Fruit fly (Drosophila melanogaster) S2 (cell line): ENCODE results near the gene CG15439.

Experiments used
- CG8478 ChIP-seq: fragments of >200 bp; optimal IDR thresholded peaks from 2 replicates; lab custom pipeline; 2018
- CTCF ChIP-seq, 2 experiments: fragments of >200 bp; optimal IDR thresholded peaks; 2 replicates each; lab custom pipeline; 2018

CG15439 gene

DNA sequence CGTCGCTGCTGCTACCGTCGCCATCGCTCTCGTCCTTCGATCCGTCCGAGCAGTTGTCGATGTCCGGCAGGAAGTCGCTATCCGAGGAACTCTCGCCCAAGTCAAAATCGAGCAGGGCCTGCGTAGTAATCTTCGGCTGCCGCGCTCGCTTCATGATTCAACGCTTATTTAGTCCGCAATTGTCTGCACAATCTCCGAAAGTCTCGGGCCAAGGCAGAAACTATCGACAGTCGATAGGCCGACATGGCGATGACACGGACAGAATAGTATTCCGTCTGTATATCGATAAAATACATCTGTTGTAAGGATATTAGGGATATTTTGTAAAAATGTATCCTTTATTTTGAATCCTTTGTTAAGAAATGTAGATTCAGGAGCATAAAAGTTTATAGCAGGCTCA is at the start of gene CG15439:
Gene CG15439, minus strand, starts transcription at position 241 of the 400 bp plus-strand sequence.
- TF ChIP-seq CG8478: no peak
- TF ChIP-seq CTCF (optimal IDR thresholded peaks at IDR 0.05; lab: Kevin White, UChicago): no peak

DNA sequence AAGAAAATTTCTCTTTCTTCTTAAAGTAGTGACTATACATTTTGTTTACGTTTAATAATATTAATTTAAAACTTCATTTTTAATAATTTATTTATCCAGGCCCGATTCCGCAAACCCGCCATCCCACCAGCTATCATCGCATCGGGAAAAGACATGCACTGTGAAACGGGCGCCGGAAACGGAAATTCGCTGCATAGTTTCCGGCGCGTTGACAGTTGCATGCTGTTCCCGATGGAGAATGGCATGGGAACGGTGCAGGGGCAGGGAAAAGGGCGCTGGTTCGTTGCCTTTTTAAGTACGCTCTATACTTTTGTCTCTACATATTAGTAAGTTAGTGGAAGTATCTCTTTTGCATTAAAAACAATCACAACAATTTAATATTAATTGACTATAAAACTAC is 25.1 kb upstream of the CG15439 start:
- TF ChIP-seq CG8478: no peak
- TF ChIP-seq CTCF (optimal IDR thresholded peaks at IDR 0.05; lab: Kevin White, UChicago): no peak

DNA sequence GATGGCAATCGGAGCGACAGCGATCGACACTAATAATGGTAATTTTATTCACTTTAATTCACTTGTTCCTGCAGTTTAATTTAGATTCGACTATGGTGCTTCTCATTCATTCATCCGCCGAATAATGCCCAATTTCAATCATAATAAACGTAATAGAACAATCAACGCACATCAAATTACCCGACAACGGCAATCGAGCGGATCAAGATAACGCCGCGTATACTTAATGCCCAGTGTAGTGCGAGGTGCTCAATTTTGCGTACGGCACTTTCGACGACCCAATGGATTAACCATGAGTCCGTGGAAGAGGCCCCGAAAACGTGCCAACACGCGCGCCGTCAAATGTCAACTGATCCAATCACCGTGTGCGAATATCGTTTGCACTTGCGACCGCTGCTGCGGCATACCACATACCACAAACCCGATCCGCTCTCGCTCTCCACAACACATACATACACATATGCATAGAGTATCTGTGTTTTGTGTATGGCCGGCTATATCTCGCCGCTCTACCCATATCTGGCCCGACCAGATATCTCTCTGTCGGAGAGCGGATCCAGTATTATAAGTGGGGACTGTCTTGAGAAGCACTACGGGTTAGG is 23.9 kb upstream of the CG15439 start, which contains the start of gene ine:
Gene ine, minus strand, starts transcription at position 351 of the 602 bp plus-strand sequence.
- TF ChIP-seq CG8478: no peak

DNA sequence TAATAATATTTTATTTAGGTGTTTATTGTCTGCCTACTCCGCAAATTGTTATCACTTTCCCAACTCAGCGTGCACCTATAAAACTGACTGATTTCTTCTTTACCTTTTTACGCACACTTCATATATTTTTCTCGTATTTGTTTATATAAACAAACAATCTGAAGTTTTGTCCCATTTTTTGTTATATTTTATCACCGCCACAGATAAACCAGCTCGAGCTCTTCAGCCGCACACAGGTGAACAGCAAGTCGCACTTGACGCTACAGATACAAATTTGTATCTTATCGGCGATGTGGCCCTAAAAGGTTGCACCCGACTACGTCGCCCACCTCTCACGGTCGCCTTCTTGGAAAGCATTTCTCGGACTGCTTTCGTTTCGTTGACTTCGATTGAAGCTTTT is 22.6 kb upstream of the CG15439 start:
- TF ChIP-seq CTCF (optimal IDR thresholded peaks at IDR 0.05; lab: Kevin White, UChicago) (no peak), CG8478 (no peak)

DNA sequence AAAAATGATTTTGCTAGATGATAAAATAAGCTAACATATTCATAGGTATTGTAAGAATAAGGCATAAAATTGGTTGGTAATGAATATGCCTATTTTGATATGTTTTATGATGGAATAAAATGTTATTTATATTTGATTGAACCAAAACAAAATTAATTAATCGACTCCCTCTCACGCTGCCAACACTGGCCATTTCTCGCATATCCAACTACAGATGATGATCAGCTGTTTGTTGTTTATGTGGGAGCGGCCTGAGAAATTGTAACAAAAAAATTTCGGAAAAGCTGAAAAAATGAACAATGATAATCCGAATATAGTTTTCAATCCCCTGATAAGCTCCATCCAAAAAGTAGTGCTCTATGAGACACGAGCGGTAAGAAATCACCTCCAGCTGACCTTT is 12.1 kb upstream of the CG15439 start, which contains the start of gene FIG4:
Gene FIG4, plus strand, starts transcription at position 229 of the 400 bp plus-strand sequence.
- TF ChIP-seq CTCF (optimal IDR thresholded peaks at IDR 0.05; lab: Kevin White, UChicago) (no peak), CG8478 (no peak)

DNA sequence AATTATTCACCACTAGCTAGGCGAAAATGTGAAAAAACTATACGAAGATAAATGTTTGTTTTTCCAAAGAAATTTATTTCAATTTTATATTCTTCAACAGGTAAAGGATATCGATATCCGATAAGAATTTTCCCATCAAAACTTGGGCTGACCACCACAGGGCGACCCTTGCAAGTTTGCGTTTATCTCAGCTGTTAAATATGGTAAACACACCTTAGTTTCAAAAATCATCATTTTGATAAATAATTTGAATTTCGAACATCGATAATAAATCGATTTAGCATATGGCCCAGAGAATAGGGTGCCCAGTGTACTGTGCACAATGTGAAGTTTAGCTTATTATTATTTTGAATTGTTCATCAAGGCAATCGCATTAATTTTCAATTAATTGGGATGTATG is 10.5 kb upstream of the CG15439 start, which contains the start of the genes CG15443 and Paris:
Gene CG15443, minus strand, starts transcription at position 125 of the 400 bp plus-strand sequence.
Gene Paris, plus strand, starts transcription at position 289 of the 400 bp plus-strand sequence.
- TF ChIP-seq CG8478: no peak
- TF ChIP-seq CTCF (optimal IDR thresholded peaks at IDR 0.05; lab: Kevin White, UChicago): no peak

DNA sequence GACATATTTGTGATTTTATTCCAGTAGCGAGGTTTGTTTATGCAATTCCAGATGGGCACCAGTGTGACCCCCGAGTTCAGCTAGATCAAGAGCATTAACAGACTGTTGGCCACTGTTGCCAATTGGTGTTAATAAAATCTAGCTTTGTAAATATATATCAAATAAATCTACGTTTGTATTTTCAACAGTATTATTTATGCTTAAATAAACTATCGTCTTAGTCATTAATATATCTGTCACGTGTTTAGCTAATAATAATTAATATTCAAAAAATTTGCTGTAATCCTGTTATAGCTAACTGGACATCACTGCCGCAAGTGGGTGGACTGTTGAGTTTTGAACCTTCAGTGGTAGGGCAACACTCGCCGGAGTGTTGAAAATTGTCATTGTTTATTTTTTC is 6.7 kb upstream of the CG15439 start, which contains the start of the genes mRpL27 and CG15435:
Gene mRpL27, minus strand, starts transcription at position 96 of the 400 bp plus-strand sequence.
Gene CG15435, plus strand, starts transcription at position 187 of the 400 bp plus-strand sequence.
- TF ChIP-seq CTCF (optimal IDR thresholded peaks at IDR 0.05; lab: Kevin White, UChicago) (no peak), CG8478 (no peak)

DNA sequence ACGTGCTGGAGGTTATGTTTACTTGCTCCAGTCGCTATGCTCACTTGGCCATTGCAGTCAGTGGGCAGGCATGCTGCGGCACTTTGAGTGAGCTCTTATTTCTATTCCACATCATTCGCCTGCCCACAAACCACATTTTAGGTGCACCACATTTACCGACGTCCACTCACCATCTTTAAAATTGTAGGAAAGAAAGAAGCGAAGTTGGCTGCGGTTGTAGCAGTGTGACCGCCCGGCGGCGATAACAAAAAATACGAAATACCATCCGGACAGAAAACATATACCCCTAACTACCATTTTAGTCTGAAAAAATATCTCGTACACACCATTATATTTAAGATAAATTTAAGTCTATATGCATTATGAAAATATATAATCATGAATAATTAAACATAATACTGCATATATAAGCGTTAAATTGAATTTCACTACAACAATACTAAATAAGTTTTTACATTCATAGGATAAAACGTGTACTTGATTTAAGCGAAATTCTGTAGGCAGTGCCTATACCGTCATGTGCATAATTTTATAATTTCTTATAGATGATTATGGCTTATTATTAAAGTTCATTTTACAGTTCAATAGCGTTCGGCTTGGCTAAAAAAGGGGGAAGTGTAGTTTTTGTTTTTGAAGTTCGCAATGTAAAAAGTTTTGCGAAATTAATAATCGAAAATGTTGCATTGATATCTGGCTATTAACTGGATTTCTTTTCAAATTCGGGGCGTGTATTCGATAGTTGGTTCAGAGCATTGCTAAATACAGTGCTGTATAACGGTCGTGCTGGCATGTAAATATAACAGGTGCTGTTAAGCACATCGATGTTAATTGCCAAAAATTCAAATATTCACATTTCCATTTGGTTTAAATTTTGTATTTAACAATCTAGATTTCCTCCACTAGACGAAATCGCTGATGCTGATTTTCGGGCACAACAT is 5.5 kb upstream of the CG15439 start, which contains the start of gene RpL27A:
Gene RpL27A, minus strand, starts transcription at position 246 of the 938 bp plus-strand sequence.
- TF ChIP-seq CG8478: no peak
- TF ChIP-seq CTCF (optimal IDR thresholded peaks at IDR 0.05; lab: Kevin White, UChicago): peak in 1 of 2 experiments; percentile 42

DNA sequence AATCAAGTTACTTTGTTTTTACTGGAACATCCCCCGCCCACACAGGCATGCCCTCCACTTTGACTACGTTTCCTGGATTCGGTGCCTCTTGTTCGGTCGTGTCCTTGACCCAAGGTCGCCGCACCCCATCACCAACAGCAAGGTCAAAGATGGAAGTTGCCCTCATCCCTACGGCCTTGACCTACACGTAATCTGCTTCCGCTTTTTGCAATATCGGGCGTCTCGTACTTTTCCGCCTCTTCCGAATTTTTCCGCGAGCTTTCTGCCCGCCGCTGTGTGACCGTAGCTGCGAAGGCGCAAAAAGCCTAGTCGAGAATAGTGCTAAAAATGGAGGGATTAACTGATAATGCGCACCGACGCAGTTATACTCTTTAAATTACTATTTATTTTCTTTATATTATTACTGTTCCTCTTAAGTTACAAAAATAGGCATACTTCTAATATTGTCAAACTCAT is 3.7 kb upstream of the CG15439 start, which contains the start of gene Gs1l:
Gene Gs1l, minus strand, starts transcription at position 269 of the 456 bp plus-strand sequence.
- TF ChIP-seq CG8478 (no peak), CTCF (optimal IDR thresholded peaks at IDR 0.05; lab: Kevin White, UChicago) (no peak)

DNA sequence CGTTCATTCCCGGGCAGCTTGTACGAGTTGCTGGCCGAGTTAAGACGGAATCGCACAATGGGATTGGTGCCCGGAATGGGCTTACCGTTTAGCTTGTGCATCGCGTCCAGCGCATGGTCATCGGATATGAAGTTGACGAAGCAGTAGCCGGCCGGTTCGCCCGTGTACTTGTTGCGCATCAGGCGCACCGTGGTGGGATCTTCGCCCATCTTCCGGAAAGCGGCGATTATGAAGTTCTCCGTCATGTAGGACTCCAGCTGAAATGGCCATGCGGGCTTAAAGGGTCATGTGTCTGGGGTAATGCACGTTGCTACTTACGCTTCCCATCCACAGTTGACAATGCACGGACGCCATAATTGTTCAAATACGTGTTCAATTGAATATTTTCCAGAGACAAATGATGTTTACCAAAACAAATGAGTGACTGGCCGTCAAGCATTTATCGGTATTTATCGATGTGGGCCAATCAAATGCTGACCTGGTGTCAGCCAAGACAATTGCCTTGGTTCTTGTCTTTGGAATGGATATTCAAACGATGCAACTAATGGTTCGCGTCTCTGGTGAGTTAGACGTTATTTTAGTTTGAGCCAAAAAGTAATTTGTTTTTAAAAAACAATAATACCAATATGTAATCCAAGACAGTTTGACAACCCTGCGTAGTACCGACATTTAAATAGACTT is 1.3 kb upstream of the CG15439 start, which contains the start of the genes Secp43 and ND-B8:
Gene Secp43, minus strand, starts transcription at position 445 of the 681 bp plus-strand sequence.
Gene ND-B8, plus strand, starts transcription at position 618 of the 681 bp plus-strand sequence.
- peak; percentile 57 to 70 for TF ChIP-seq CTCF (optimal IDR thresholded peaks at IDR 0.05; lab: Kevin White, UChicago)
- TF ChIP-seq CG8478: no peak

DNA sequence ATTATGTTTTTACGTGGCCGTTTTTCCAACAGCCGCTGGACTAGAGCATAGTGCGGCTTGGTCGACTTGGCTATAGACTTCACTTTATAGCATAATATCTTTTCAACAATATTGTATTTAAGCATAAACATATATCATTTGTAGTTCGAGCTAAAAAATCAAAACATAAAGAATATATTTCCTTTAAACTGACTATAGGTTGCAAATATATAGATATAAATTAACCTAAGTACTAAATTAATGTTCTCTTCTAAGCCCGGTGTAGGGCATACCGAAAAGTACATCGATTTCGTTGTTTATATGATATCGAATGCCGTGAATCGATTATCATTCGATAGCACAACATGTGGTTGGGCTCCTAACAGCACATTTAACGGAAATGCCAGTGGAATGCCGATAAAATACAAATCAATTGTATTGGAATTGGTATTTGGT is 4.2 kb downstream of the CG15439 start, which contains the start of gene MFS18:
Gene MFS18, minus strand, starts transcription at position 54 of the 435 bp plus-strand sequence.
- TF ChIP-seq CG8478 (no peak), CTCF (optimal IDR thresholded peaks at IDR 0.05; lab: Kevin White, UChicago) (no peak)

DNA sequence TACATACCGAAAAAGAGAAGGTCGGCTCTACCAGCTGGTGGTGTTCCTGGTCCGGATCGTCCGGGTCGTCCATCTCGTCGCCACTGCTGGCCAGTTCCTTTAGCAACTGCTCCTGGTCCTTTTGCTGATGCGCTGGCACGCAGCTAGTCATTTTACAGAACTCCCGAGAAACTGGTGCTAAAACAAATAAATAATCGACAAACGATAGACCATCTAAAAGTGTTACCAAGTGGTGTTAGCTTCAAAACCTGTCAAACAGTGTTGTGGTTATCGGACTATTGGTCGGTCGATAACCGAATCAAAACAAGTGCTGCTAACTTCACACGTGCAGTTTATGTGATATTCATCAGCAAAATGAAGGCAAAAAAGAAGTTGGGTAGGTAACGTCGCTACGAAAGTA is 8.4 kb downstream of the CG15439 start, which contains the start of the genes morgue and Elp3:
Gene morgue, minus strand, starts transcription at position 224 of the 400 bp plus-strand sequence.
Gene Elp3, plus strand, starts transcription at position 276 of the 400 bp plus-strand sequence.
- no peak for TF ChIP-seq CTCF (optimal IDR thresholded peaks at IDR 0.05; lab: Kevin White, UChicago)
- no peak for TF ChIP-seq CG8478

DNA sequence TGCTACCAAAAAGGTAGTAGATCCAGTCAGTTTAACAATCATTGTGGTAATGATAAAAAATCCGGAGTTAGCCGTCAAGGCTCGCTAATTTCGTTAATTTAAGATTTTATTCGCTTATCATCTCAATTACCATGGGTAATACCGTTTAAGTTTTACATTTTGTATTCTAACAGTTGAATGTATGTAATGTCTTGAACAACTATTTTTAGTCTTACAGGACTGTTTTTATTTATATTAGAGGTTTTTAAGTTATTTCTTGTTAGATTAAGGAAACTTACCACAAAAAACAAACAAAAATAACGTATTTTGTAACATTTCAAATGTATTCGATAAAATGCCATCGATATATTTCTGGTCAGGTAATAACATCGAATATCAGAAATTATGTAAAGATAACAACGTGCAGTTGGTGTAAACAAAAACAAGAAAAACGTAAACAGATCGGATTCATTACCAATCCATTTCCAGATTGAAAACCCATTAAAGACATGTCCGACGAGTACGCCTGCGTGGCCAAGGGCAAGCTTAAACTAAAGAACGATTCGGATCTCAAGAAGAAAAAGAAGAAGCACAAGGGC is 10.7 kb downstream of the CG15439 start, which contains the start of the genes Sfp24F and CG15432:
Gene Sfp24F, minus strand, starts transcription at position 51 of the 578 bp plus-strand sequence.
Gene CG15432, plus strand, starts transcription at position 311 of the 578 bp plus-strand sequence.
- TF ChIP-seq CG8478 (no peak), CTCF (optimal IDR thresholded peaks at IDR 0.05; lab: Kevin White, UChicago) (no peak)
